Worm (Caenorhabditis elegans): ENCODE results near the gene F10G2.2.
"Not testable (repeated sequence)": the region's sequence is repeated elsewhere in the genome, so short reads cannot be mapped to it uniquely, and the experiment has no call there.

DNA sequence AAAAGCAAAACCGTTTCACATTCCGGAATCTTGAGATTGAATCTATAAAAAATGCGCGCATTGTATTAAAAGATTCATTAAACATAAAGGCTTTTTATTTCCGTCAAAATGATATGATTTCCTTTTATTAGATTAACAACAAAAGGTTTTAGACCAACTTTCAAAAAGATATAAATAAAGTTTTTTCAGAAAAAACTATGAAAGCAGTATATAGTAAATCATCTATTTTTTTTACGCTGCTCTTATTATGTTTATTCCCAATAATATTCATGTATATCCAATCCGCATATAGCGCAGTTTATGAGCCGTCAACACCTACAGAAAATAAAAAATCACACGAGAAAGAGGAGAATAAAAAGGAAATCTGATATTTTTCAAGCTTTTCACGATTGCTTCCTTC, 26.5 kb upstream of the F10G2.2 start, which contains the start of gene F07G11.2:
- TF ChIP-seq ZK546.5, pha-4, unc-39, ztf-11 (tag; optimal IDR thresholded peaks at IDR 0.05): not testable (repeated sequence)

Data from whole organism, L3 larva.